Worm (Caenorhabditis elegans): Measurements from ENCODE around the gene unc-129.

unc-129 gene

ce11 chrIV:9005310-9005709, at the start of gene unc-129:
TSS of gene unc-129 (minus strand) at chrIV:9005410.
- no peak for TF ChIP-seq lin-11 (tag; optimal IDR thresholded peaks at IDR 0.05)
- no peak for TF ChIP-seq gmeb-1 (tag; optimal IDR thresholded peaks at IDR 0.05)
- no peak for TF ChIP-seq F13H6.1 (tag; optimal IDR thresholded peaks at IDR 0.05)
- TF ChIP-seq aly-2 (tag; optimal IDR thresholded peaks at IDR 0.05), result no peak
- no peak for TF ChIP-seq elt-1 (tag; optimal IDR thresholded peaks at IDR 0.05)
- TF ChIP-seq lin-13 (GFP tag; optimal IDR thresholded peaks at IDR 0.05), result no peak
- TF ChIP-seq nhr-25 (tag; optimal IDR thresholded peaks at IDR 0.05), result no peak
- no peak for TF ChIP-seq elt-3 (tag; optimal IDR thresholded peaks at IDR 0.05)
- no peak for TF ChIP-seq mbf-1 (tag; optimal IDR thresholded peaks at IDR 0.05)
- no peak for TF ChIP-seq nhr-10 (tag; optimal IDR thresholded peaks at IDR 0.05)
- TF ChIP-seq ztf-11 (tag; optimal IDR thresholded peaks at IDR 0.05), result no peak
- no peak for TF ChIP-seq snpc-4 (tag; optimal IDR thresholded peaks at IDR 0.05)
- no peak for TF ChIP-seq unc-62 (GFP tag; optimal IDR thresholded peaks at IDR 0.05)
- TF ChIP-seq ztf-4 (tag; optimal IDR thresholded peaks at IDR 0.05), result no peak
- no peak for TF ChIP-seq nhr-12 (tag; optimal IDR thresholded peaks at IDR 0.05)
- TF ChIP-seq nhr-77 (tag; optimal IDR thresholded peaks at IDR 0.05), result no peak

ce11 chrIV:9053403-9053802, 48.2 kb upstream of the unc-129 start:
- peak; percentile 1 for TF ChIP-seq nhr-21 (tag; optimal IDR thresholded peaks at IDR 0.05)
- peak; percentile 3 for TF ChIP-seq sma-9 (GFP tag; optimal IDR thresholded peaks at IDR 0.05)
- no peak for TF ChIP-seq sma-9 (tag; optimal IDR thresholded peaks at IDR 0.05)
- TF ChIP-seq unc-55 (GFP tag; optimal IDR thresholded peaks at IDR 0.05), result no peak
- no peak for TF ChIP-seq ztf-11 (tag; optimal IDR thresholded peaks at IDR 0.05)
- TF ChIP-seq ZK546.5 (tag; optimal IDR thresholded peaks at IDR 0.05), result no peak

ce11 chrIV:9051510-9052175, 46.4 kb upstream of the unc-129 start:
- TF ChIP-seq nhr-25 (tag; optimal IDR thresholded peaks at IDR 0.05) (peak; percentile 38), ztf-4 (tag; optimal IDR thresholded peaks at IDR 0.05) (no peak), blmp-1 (tag; optimal IDR thresholded peaks at IDR 0.05; ENCODE audit: insufficient read depth) (peak; percentile 74), sma-9 (GFP tag; optimal IDR thresholded peaks at IDR 0.05) (peak; percentile 34), sma-9 (tag; optimal IDR thresholded peaks at IDR 0.05) (no peak), ZK546.5 (tag; optimal IDR thresholded peaks at IDR 0.05) (no peak)

ce11 chrIV:9051036-9051435, 45.8 kb upstream of the unc-129 start:
- TF ChIP-seq unc-55 (GFP tag; optimal IDR thresholded peaks at IDR 0.05) (no peak), nhr-25 (tag; optimal IDR thresholded peaks at IDR 0.05) (peak; percentile 30)

- TF ChIP-seq lin-13 (GFP tag; optimal IDR thresholded peaks at IDR 0.05) (no peak), sem-4 (tag; optimal IDR thresholded peaks at IDR 0.05) (no peak), nhr-23 (tag; optimal IDR thresholded peaks at IDR 0.05) (no peak), unc-55 (GFP tag; optimal IDR thresholded peaks at IDR 0.05) (no peak)
Observed at ce11 chrIV:9045252-9045651, 40.0 kb upstream of the unc-129 start, which contains the start of gene Y73F4A.1. TSS of gene Y73F4A.1 (minus strand) at chrIV:9045352.

ce11 chrIV:9043224-9043623, 38.0 kb upstream of the unc-129 start, which contains the start of gene Y73F4A.2:
TSS of gene Y73F4A.2 (minus strand) at chrIV:9043347.
- TF ChIP-seq sma-3 (GFP tag; optimal IDR thresholded peaks at IDR 0.05) (no peak), F13H6.1 (tag; optimal IDR thresholded peaks at IDR 0.05) (peak; percentile 17), C34F6.9 (tag; optimal IDR thresholded peaks at IDR 0.05) (no peak), blmp-1 (tag; optimal IDR thresholded peaks at IDR 0.05; ENCODE audit: insufficient read depth) (no peak), Y55F3AM.14 (GFP tag; optimal IDR thresholded peaks at IDR 0.05) (no peak), nhr-129 (tag; optimal IDR thresholded peaks at IDR 0.05) (peak; percentile 23), fos-1 (tag; optimal IDR thresholded peaks at IDR 0.05) (no peak), nhr-12 (tag; optimal IDR thresholded peaks at IDR 0.05) (no peak), snpc-4 (tag; optimal IDR thresholded peaks at IDR 0.05) (no peak), nhr-10 (tag; optimal IDR thresholded peaks at IDR 0.05) (no peak)

- TF ChIP-seq mab-5 (tag; optimal IDR thresholded peaks at IDR 0.05) (no peak), sma-9 (GFP tag; optimal IDR thresholded peaks at IDR 0.05) (no peak), sma-9 (tag; optimal IDR thresholded peaks at IDR 0.05) (no peak), nhr-6 (tag; optimal IDR thresholded peaks at IDR 0.05) (no peak), F13H6.1 (tag; optimal IDR thresholded peaks at IDR 0.05) (peak; percentile 4), alr-1 (tag; optimal IDR thresholded peaks at IDR 0.05) (no peak), elt-1 (tag; optimal IDR thresholded peaks at IDR 0.05) (no peak)
Observed at ce11 chrIV:9040393-9040792, 35.2 kb upstream of the unc-129 start, which contains the start of gene Y73F4A.3. TSS of gene Y73F4A.3 (minus strand) at chrIV:9040493.

Measured in whole organism, L2 larva.